Worm (Caenorhabditis elegans): ENCODE measurements around the gene T16A1.4.

DNA sequence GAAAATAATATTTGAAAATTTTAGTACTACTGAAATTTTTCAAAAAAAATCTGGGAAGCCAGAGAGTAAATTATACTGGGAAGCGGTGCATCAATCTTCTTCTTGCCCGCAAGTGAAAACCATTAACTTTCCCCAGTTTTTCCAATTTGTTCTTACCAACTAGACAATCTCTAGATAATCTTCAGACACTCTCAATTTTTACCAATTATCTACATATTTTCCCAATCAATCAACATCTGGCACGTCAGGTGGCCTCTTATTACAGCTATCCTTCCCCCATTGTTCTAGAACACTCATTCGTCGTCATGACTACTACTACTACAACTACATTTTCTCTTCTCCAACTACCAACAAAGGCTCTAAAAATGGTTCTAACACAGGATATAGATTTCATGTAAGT lies 16.9 kb upstream of the T16A1.4 start, which contains the start of gene fbxb-6:
- TF ChIP-seq F10B5.3 (tag; optimal IDR thresholded peaks at IDR 0.05) (no peak), pha-4 (GFP tag; IDR thresholded peaks at IDR 0.05) (no peak), pha-4 (tag; optimal IDR thresholded peaks at IDR 0.05) (no peak), mes-2 (tag; optimal IDR thresholded peaks at IDR 0.05; ENCODE audit: poor library complexity, severe bottlenecking) (no peak), ZK546.5 (tag; optimal IDR thresholded peaks at IDR 0.05) (no peak), hlh-30 (tag; optimal IDR thresholded peaks at IDR 0.05; ENCODE audit: insufficient read depth) (no peak), nhr-6 (tag; optimal IDR thresholded peaks at IDR 0.05) (no peak), nhr-25 (tag; optimal IDR thresholded peaks at IDR 0.05; ENCODE audit: borderline replicate concordance, insufficient read depth) (no peak), daf-12 (tag; optimal IDR thresholded peaks at IDR 0.05) (no peak), lin-13 (GFP tag; optimal IDR thresholded peaks at IDR 0.05) (no peak), tra-1 (GFP tag; IDR thresholded peaks at IDR 0.05) (no peak), php-3 (GFP tag; IDR thresholded peaks at IDR 0.05) (no peak), zfp-3 (GFP tag; conservative IDR thresholded peaks at IDR 0.05) (no peak), nhr-28 (tag; optimal IDR thresholded peaks at IDR 0.05) (no peak)
